Worm (Caenorhabditis elegans) whole organism, young adult: ENCODE data around the gene agr-1.

ENCODE experiments used
- B0019.2 ChIP-seq: fragments of 200-800 bp; sonication (Bioruptor generic); conservative IDR thresholded peaks from 2 replicates; pipeline ENCODE4 v1.3.6; 2022; ENCODE audit warnings: missing genetic modification reagents, missing genetic modification characterization, missing compliant biosample characterization
- B0261.1 ChIP-seq: sonication (generic microtip); optimal IDR thresholded peaks from 2 replicates; lab custom pipeline; 2016; ENCODE audit warnings: mild to moderate bottlenecking, missing genetic modification characterization, moderate library complexity, missing compliant biosample characterization
- B0336.3 ChIP-seq: fragments of 200-800 bp; sonication (Bioruptor generic); IDR thresholded peaks from 2 replicates; pipeline ENCODE4 v1.3.6; 2022; ENCODE audit warnings: missing genetic modification characterization, missing compliant biosample characterization
- C06A6.2 ChIP-seq: fragments of 200-800 bp; sonication (Bioruptor generic); conservative IDR thresholded peaks from 2 replicates; pipeline ENCODE4 v1.3.6; 2022; ENCODE audit warnings: missing genetic modification characterization, missing compliant biosample characterization
- F10E7.11 ChIP-seq: sonication (generic microtip); optimal IDR thresholded peaks from 2 replicates; lab custom pipeline; 2017; ENCODE audit warnings: mild to moderate bottlenecking, missing genetic modification characterization, moderate library complexity, missing compliant biosample characterization
- F22D6.2 ChIP-seq: sonication (generic microtip); optimal IDR thresholded peaks from 2 replicates; lab custom pipeline; 2016; ENCODE audit warnings: mild to moderate bottlenecking, missing genetic modification characterization, missing compliant biosample characterization
- F23B12.7 ChIP-seq: sonication (generic microtip); optimal IDR thresholded peaks from 2 replicates; lab custom pipeline; 2017; ENCODE audit warnings: missing genetic modification characterization, mild to moderate bottlenecking, missing compliant biosample characterization, antibody characterized with exemption, moderate library complexity; ENCODE audit not compliant: insufficient read depth
- F37B4.10 ChIP-seq: fragments of 200-800 bp; sonication (Bioruptor generic); IDR thresholded peaks from 2 replicates; pipeline ENCODE4 v1.3.6; 2022; ENCODE audit warnings: missing genetic modification characterization, missing compliant biosample characterization
- F52B5.7 ChIP-seq: sonication (generic microtip); optimal IDR thresholded peaks from 2 replicates; lab custom pipeline; 2016; ENCODE audit warnings: mild to moderate bottlenecking, missing genetic modification characterization, missing compliant biosample characterization
- F55B11.4 ChIP-seq: sonication (generic microtip); optimal IDR thresholded peaks from 2 replicates; lab custom pipeline; 2016; ENCODE audit warnings: missing compliant biosample characterization, missing genetic modification characterization, borderline replicate concordance; ENCODE audit not compliant: insufficient read depth
- K11D2.4 ChIP-seq: fragments of 200-800 bp; sonication (Bioruptor generic); IDR thresholded peaks from 2 replicates; pipeline ENCODE4 v1.3.6; 2022; ENCODE audit warnings: missing genetic modification reagents, missing genetic modification characterization, missing compliant biosample characterization
- K12H6.12 ChIP-seq: fragments of 200-800 bp; sonication (Bioruptor generic); optimal IDR thresholded peaks from 2 replicates; lab custom pipeline; 2018; ENCODE audit warnings: mild to moderate bottlenecking, missing genetic modification characterization, missing compliant biosample characterization
- Y56A3A.18 ChIP-seq: fragments of 200-800 bp; sonication (Bioruptor generic); IDR thresholded peaks from 2 replicates; pipeline ENCODE4 v1.3.6; 2022; ENCODE audit warnings: missing genetic modification reagents, missing genetic modification characterization, missing compliant biosample characterization
- Y67H2A.10 ChIP-seq: fragments of 200-800 bp; sonication (Bioruptor generic); conservative IDR thresholded peaks from 2 replicates; pipeline ENCODE4 v1.3.6; 2022; ENCODE audit warnings: missing genetic modification reagents, missing genetic modification characterization, missing compliant biosample characterization
- akir-1 ChIP-seq: fragments of 200-800 bp; sonication (Bioruptor generic); optimal IDR thresholded peaks from 2 replicates; lab custom pipeline; 2018; ENCODE audit warnings: mild to moderate bottlenecking, missing genetic modification characterization, moderate library complexity, missing compliant biosample characterization
- aptf-2 ChIP-seq: fragments of 200-800 bp; sonication (Bioruptor generic); conservative IDR thresholded peaks from 2 replicates; pipeline ENCODE4 v1.3.6; 2022; ENCODE audit warnings: missing genetic modification reagents, missing genetic modification characterization, missing compliant biosample characterization
- atf-7 ChIP-seq: sonication (generic microtip); optimal IDR thresholded peaks from 2 replicates; lab custom pipeline; 2017; ENCODE audit warnings: mild to moderate bottlenecking, missing genetic modification characterization, missing compliant biosample characterization
- attf-5 ChIP-seq: fragments of 200-800 bp; sonication (Bioruptor generic); optimal IDR thresholded peaks from 2 replicates; lab custom pipeline; 2018; ENCODE audit warnings: mild to moderate bottlenecking, missing genetic modification characterization, missing compliant biosample characterization
- bed-1 ChIP-seq: fragments of 200-800 bp; sonication (Bioruptor generic); IDR thresholded peaks from 2 replicates; pipeline ENCODE4 v1.3.6; 2022; ENCODE audit warnings: missing genetic modification reagents, missing genetic modification characterization, missing compliant biosample characterization
- cebp-1 ChIP-seq, 2 experiments: fragments of 200-800 bp in 1 of 2; sonication (Bioruptor generic) in 1 of 2; sonication (generic microtip) in 1 of 2; IDR thresholded peaks in 1 of 2; optimal IDR thresholded peaks in 1 of 2; 2 replicates each; pipeline versions ENCODE4 v1.3.6 to Lab custom; 2017 to 2022; ENCODE audit warnings: missing compliant biosample characterization in 2 of 2, missing genetic modification characterization in 2 of 2, mild to moderate bottlenecking in 1 of 2, missing genetic modification reagents in 1 of 2, moderate library complexity in 1 of 2
- cebp-2 ChIP-seq: fragments of 200-800 bp; sonication (Bioruptor generic); IDR thresholded peaks from 2 replicates; pipeline ENCODE4 v1.3.6; 2022; ENCODE audit warnings: missing genetic modification characterization, missing compliant biosample characterization
- ceh-27 ChIP-seq: fragments of 200-800 bp; sonication (Bioruptor generic); optimal IDR thresholded peaks from 2 replicates; lab custom pipeline; 2018; ENCODE audit warnings: mild to moderate bottlenecking, missing genetic modification characterization, moderate library complexity, missing compliant biosample characterization
- dpff-1 ChIP-seq: sonication (generic microtip); optimal IDR thresholded peaks from 2 replicates; lab custom pipeline; 2017; ENCODE audit warnings: mild to moderate bottlenecking, missing genetic modification characterization, missing compliant biosample characterization
- dpl-1 ChIP-seq: fragments of 150-350 bp; optimal IDR thresholded peaks from 2 replicates; lab custom pipeline; 2014; ENCODE audit warnings: missing biosample characterization, missing genetic modification reagents, missing genetic modification characterization
- egrh-3 ChIP-seq: fragments of 200-800 bp; sonication (Bioruptor generic); IDR thresholded peaks from 2 replicates; pipeline ENCODE4 v1.3.6; 2022; ENCODE audit warnings: missing genetic modification reagents, missing genetic modification characterization, missing compliant biosample characterization
- ekl-4 ChIP-seq: fragments of 200-800 bp; sonication (Bioruptor generic); IDR thresholded peaks from 2 replicates; pipeline ENCODE4 v1.3.6; 2022; ENCODE audit warnings: missing genetic modification reagents, missing genetic modification characterization, missing compliant biosample characterization
- hlh-12 ChIP-seq: sonication (generic microtip); optimal IDR thresholded peaks from 2 replicates; lab custom pipeline; 2016; ENCODE audit warnings: missing genetic modification characterization, missing compliant biosample characterization
- hmg-1.2 ChIP-seq: fragments of 200-800 bp; sonication (Bioruptor generic); IDR thresholded peaks from 2 replicates; pipeline ENCODE4 v1.3.6; 2022; ENCODE audit warnings: missing genetic modification reagents, missing genetic modification characterization, missing compliant biosample characterization
- hrde-1 ChIP-seq: sonication (generic microtip); optimal IDR thresholded peaks from 2 replicates; lab custom pipeline; 2016; ENCODE audit warnings: missing genetic modification characterization, mild to moderate bottlenecking, missing compliant biosample characterization, moderate library complexity, missing genotype, missing genetic modification reagents, borderline replicate concordance
- lin-40 ChIP-seq: sonication (generic microtip); optimal IDR thresholded peaks from 2 replicates; lab custom pipeline; 2016; ENCODE audit warnings: missing genetic modification characterization, mild to moderate bottlenecking, missing compliant biosample characterization, missing genotype, missing genetic modification reagents
- lsy-27 ChIP-seq: sonication (generic microtip); optimal IDR thresholded peaks from 2 replicates; lab custom pipeline; 2017; ENCODE audit warnings: missing genetic modification characterization, mild to moderate bottlenecking, missing compliant biosample characterization, antibody characterized with exemption, missing genotype, borderline replicate concordance; ENCODE audit not compliant: insufficient read depth
- madf-6 ChIP-seq: fragments of 200-800 bp; sonication (Bioruptor generic); IDR thresholded peaks from 2 replicates; pipeline ENCODE4 v1.3.6; 2022; ENCODE audit warnings: missing genetic modification reagents, missing genetic modification characterization, missing compliant biosample characterization
- nfya-1 ChIP-seq: sonication (generic microtip); optimal IDR thresholded peaks from 2 replicates; lab custom pipeline; 2017; ENCODE audit warnings: antibody characterized with exemption, missing compliant biosample characterization, missing genetic modification characterization, borderline replicate concordance; ENCODE audit not compliant: insufficient read depth
- nfya-2 ChIP-seq: fragments of 200-800 bp; sonication (Bioruptor generic); IDR thresholded peaks from 2 replicates; pipeline ENCODE4 v1.3.6; 2022; ENCODE audit warnings: missing genetic modification reagents, missing genetic modification characterization, missing compliant biosample characterization
- nhr-120 ChIP-seq: fragments of 200-800 bp; sonication (Bioruptor generic); IDR thresholded peaks from 2 replicates; pipeline ENCODE4 v1.3.6; 2022; ENCODE audit warnings: missing genetic modification characterization, missing compliant biosample characterization
- nhr-27 ChIP-seq: fragments of 200-800 bp; sonication (Bioruptor generic); optimal IDR thresholded peaks from 2 replicates; lab custom pipeline; 2018; ENCODE audit warnings: mild to moderate bottlenecking, missing genetic modification characterization, moderate library complexity, missing compliant biosample characterization
- nhr-80 ChIP-seq: sonication (generic microtip); optimal IDR thresholded peaks from 2 replicates; lab custom pipeline; 2016; ENCODE audit warnings: missing genetic modification characterization, missing compliant biosample characterization
- nhr-90 ChIP-seq: sonication (generic microtip); optimal IDR thresholded peaks from 2 replicates; lab custom pipeline; 2016; ENCODE audit warnings: missing genotype, mild to moderate bottlenecking, missing genetic modification characterization, missing compliant biosample characterization
- pha-4 ChIP-seq: fragments of 150-350 bp; sonication (generic microtip); optimal IDR thresholded peaks from 2 replicates; lab custom pipeline; 2014; ENCODE audit warnings: missing biosample characterization, missing genetic modification reagents, missing genetic modification characterization
- sdz-38 ChIP-seq: sonication (generic microtip); optimal IDR thresholded peaks from 2 replicates; lab custom pipeline; 2016; ENCODE audit warnings: missing genotype, missing genetic modification characterization, missing compliant biosample characterization
- sea-2 ChIP-seq: fragments of 200-800 bp; sonication (Bioruptor generic); IDR thresholded peaks from 2 replicates; pipeline ENCODE4 v1.3.6; 2022; ENCODE audit warnings: missing genetic modification characterization, missing compliant biosample characterization
- snpc-3.4 ChIP-seq: sonication (generic microtip); optimal IDR thresholded peaks from 2 replicates; lab custom pipeline; 2017; ENCODE audit warnings: missing genetic modification characterization, mild to moderate bottlenecking, missing compliant biosample characterization, antibody characterized with exemption, moderate library complexity, missing genotype, missing genetic modification reagents
- tbx-9 ChIP-seq: sonication (generic microtip); optimal IDR thresholded peaks from 2 replicates; lab custom pipeline; 2016; ENCODE audit warnings: borderline replicate concordance, missing genetic modification characterization, inconsistent platforms, missing compliant biosample characterization
- tlf-1 ChIP-seq: fragments of 200-800 bp; sonication (Bioruptor generic); optimal IDR thresholded peaks from 2 replicates; lab custom pipeline; 2018; ENCODE audit warnings: mild to moderate bottlenecking, missing genetic modification characterization, missing compliant biosample characterization
- ztf-22 ChIP-seq: fragments of 200-800 bp; sonication (Bioruptor generic); optimal IDR thresholded peaks from 2 replicates; lab custom pipeline; 2018; ENCODE audit warnings: mild to moderate bottlenecking, missing genetic modification characterization, moderate library complexity, missing compliant biosample characterization
- ztf-25 ChIP-seq: fragments of 200-800 bp; sonication (Bioruptor generic); IDR thresholded peaks from 2 replicates; pipeline ENCODE4 v1.3.6; 2022; ENCODE audit warnings: missing genetic modification reagents, missing genetic modification characterization, missing compliant biosample characterization
- ztf-3 ChIP-seq: fragments of 200-800 bp; sonication (Bioruptor generic); optimal IDR thresholded peaks from 2 replicates; lab custom pipeline; 2018; ENCODE audit warnings: mild to moderate bottlenecking, missing genetic modification characterization, missing compliant biosample characterization
- ztf-6 ChIP-seq: fragments of 200-800 bp; sonication (Bioruptor generic); IDR thresholded peaks from 2 replicates; pipeline ENCODE4 v1.3.6; 2022; ENCODE audit warnings: missing genetic modification reagents, missing genetic modification characterization, missing compliant biosample characterization

Gene agr-1

DNA sequence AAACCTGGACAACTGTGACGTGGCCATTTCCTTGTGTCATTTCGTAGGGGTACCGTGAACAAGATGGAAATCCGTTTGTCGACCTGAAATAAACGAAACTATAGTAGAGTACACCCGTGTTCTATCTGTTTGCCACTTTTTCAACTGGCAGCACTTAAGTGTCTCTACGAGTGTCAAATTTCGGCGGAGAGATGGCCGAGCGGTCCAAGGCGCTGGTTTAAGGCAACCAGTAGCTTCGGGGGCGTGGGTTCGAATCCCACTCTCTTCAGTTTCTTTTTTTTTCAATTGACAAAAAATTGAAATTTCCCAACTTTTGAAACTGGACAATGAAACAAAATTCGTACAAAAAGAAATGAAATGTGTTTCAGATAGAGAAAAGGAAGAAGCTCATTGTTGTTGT, 53.4 kb downstream of the agr-1 start:
- TF ChIP-seq ztf-22 (GFP tag; lab: Kevin White, UChicago) (no peak), B0019.2 (no peak), nhr-120 (GFP tag; lab: Robert Waterston, UW) (no peak), nhr-90 (no peak), sea-2 (GFP tag; lab: Robert Waterston, UW) (no peak), aptf-2 (GFP tag; lab: Robert Waterston, UW) (no peak), dpl-1 (GFP tag; lab: Kevin White, UChicago) (no peak), bed-1 (GFP tag; lab: Robert Waterston, UW) (no peak), K12H6.12 (tag; lab: Kevin White, UChicago) (peak; percentile 0), Y56A3A.18 (GFP tag; lab: Robert Waterston, UW) (no peak), nhr-27 (tag; lab: Kevin White, UChicago) (peak; percentile 4), attf-5 (GFP tag; lab: Kevin White, UChicago) (peak; percentile 21), tbx-9 (tag; lab: Kevin White, UChicago) (no peak), C06A6.2 (GFP tag; lab: Robert Waterston, UW) (no peak), snpc-3.4 (tag; lab: Kevin White, UChicago) (peak; percentile 12), cebp-2 (no peak), F55B11.4 (no peak), K11D2.4 (GFP tag; lab: Robert Waterston, UW) (0 out of 2 replicates have a peak, but pooled peaks have one; percentile 33), sdz-38 (no peak), hrde-1 (no peak), F22D6.2 (tag; lab: Kevin White, UChicago) (no peak), lin-40 (tag; lab: Kevin White, UChicago) (no peak), tlf-1 (GFP tag; lab: Kevin White, UChicago) (no peak), akir-1 (GFP tag; lab: Kevin White, UChicago) (no peak), ekl-4 (no peak), pha-4 (tag; lab: Kevin White, UChicago) (no peak), ceh-27 (peak; percentile 41), lsy-27 (tag; lab: Kevin White, UChicago) (no peak), Y67H2A.10 (no peak), F10E7.11 (tag; lab: Kevin White, UChicago) (no peak), F37B4.10 (GFP tag; lab: Robert Waterston, UW) (no peak), ztf-6 (GFP tag; lab: Robert Waterston, UW) (no peak), ztf-25 (GFP tag; lab: Robert Waterston, UW) (0 out of 2 replicates have a peak, but pooled peaks have one; percentile 45), egrh-3 (GFP tag; lab: Robert Waterston, UW) (peak; percentile 44; the same call in 1 of the 2 replicates), hmg-1.2 (GFP tag; lab: Robert Waterston, UW) (peak; percentile 67), ztf-3 (no peak), B0261.1 (tag; lab: Kevin White, UChicago) (peak; percentile 85), B0336.3 (GFP tag; lab: Robert Waterston, UW) (no peak), madf-6 (GFP tag; lab: Robert Waterston, UW) (0 out of 2 replicates have a peak, but pooled peaks have one; percentile 51), atf-7 (tag; lab: Kevin White, UChicago) (peak; percentile 4), hlh-12 (tag; lab: Kevin White, UChicago) (no peak), nfya-2 (GFP tag; lab: Robert Waterston, UW) (no peak), nhr-80 (no peak), cebp-1 (GFP tag; IDR thresholded peaks at IDR 0.05; lab: Robert Waterston, UW) (no peak), cebp-1 (tag; optimal IDR thresholded peaks at IDR 0.05; lab: Kevin White, UChicago) (no peak), nfya-1 (tag; lab: Kevin White, UChicago) (no peak), dpff-1 (tag; lab: Kevin White, UChicago) (no peak), F52B5.7 (tag; lab: Kevin White, UChicago) (no peak), F23B12.7 (tag; lab: Kevin White, UChicago) (peak; percentile 75)
